Worm (Caenorhabditis elegans) whole organism, young adult: ENCODE results near the gene pha-4.

Experiments used
- B0035.1 ChIP-seq: sonication (generic microtip); optimal IDR thresholded peaks from 2 replicates; lab custom pipeline; 2016; ENCODE audit warnings: missing genetic modification characterization, mild to moderate bottlenecking, missing compliant biosample characterization, missing genotype, missing genetic modification reagents
- C06A6.2 ChIP-seq: fragments of 200-800 bp; sonication (Bioruptor generic); conservative IDR thresholded peaks from 2 replicates; pipeline ENCODE4 v1.3.6; 2022; ENCODE audit warnings: missing genetic modification characterization, missing compliant biosample characterization
- F10E7.11 ChIP-seq: sonication (generic microtip); optimal IDR thresholded peaks from 2 replicates; lab custom pipeline; 2017; ENCODE audit warnings: mild to moderate bottlenecking, missing genetic modification characterization, moderate library complexity, missing compliant biosample characterization
- F22D6.2 ChIP-seq: sonication (generic microtip); optimal IDR thresholded peaks from 2 replicates; lab custom pipeline; 2016; ENCODE audit warnings: mild to moderate bottlenecking, missing genetic modification characterization, missing compliant biosample characterization
- F37B4.10 ChIP-seq: fragments of 200-800 bp; sonication (Bioruptor generic); IDR thresholded peaks from 2 replicates; pipeline ENCODE4 v1.3.6; 2022; ENCODE audit warnings: missing genetic modification characterization, missing compliant biosample characterization
- F39B2.1 ChIP-seq: fragments of 200-800 bp; sonication (Bioruptor generic); IDR thresholded peaks from 2 replicates; pipeline ENCODE4 v1.3.6; 2022; ENCODE audit warnings: missing genetic modification reagents, missing genetic modification characterization, missing compliant biosample characterization
- F49E8.2 ChIP-seq: sonication (generic microtip); optimal IDR thresholded peaks from 3 replicates; lab custom pipeline; 2017; ENCODE audit warnings: missing genetic modification characterization, mild to moderate bottlenecking, missing compliant biosample characterization, antibody characterized with exemption, moderate library complexity; ENCODE audit not compliant: insufficient read depth
- F55B11.4 ChIP-seq: sonication (generic microtip); optimal IDR thresholded peaks from 2 replicates; lab custom pipeline; 2016; ENCODE audit warnings: missing compliant biosample characterization, missing genetic modification characterization, borderline replicate concordance; ENCODE audit not compliant: insufficient read depth
- K11D2.4 ChIP-seq: fragments of 200-800 bp; sonication (Bioruptor generic); IDR thresholded peaks from 2 replicates; pipeline ENCODE4 v1.3.6; 2022; ENCODE audit warnings: missing genetic modification reagents, missing genetic modification characterization, missing compliant biosample characterization
- K12H6.12 ChIP-seq: fragments of 200-800 bp; sonication (Bioruptor generic); optimal IDR thresholded peaks from 2 replicates; lab custom pipeline; 2018; ENCODE audit warnings: mild to moderate bottlenecking, missing genetic modification characterization, missing compliant biosample characterization
- T07F8.4 ChIP-seq: sonication (generic microtip); optimal IDR thresholded peaks from 2 replicates; lab custom pipeline; 2016; ENCODE audit warnings: mild to moderate bottlenecking, missing genetic modification characterization, moderate library complexity, missing compliant biosample characterization
- Y53G8AR.9 ChIP-seq: fragments of 200-800 bp; sonication (Bioruptor generic); conservative IDR thresholded peaks from 2 replicates; pipeline ENCODE4 v1.3.6; 2022; ENCODE audit warnings: missing genetic modification reagents, missing genetic modification characterization, missing compliant biosample characterization
- Y56A3A.18 ChIP-seq: fragments of 200-800 bp; sonication (Bioruptor generic); IDR thresholded peaks from 2 replicates; pipeline ENCODE4 v1.3.6; 2022; ENCODE audit warnings: missing genetic modification reagents, missing genetic modification characterization, missing compliant biosample characterization
- Y67H2A.10 ChIP-seq: fragments of 200-800 bp; sonication (Bioruptor generic); conservative IDR thresholded peaks from 2 replicates; pipeline ENCODE4 v1.3.6; 2022; ENCODE audit warnings: missing genetic modification reagents, missing genetic modification characterization, missing compliant biosample characterization
- Y79H2A.3 ChIP-seq: fragments of 200-800 bp; sonication (Bioruptor generic); conservative IDR thresholded peaks from 2 replicates; pipeline ENCODE4 v1.3.6; 2022; ENCODE audit warnings: missing genetic modification reagents, missing genetic modification characterization, missing compliant biosample characterization
- ZK185.1 ChIP-seq: sonication (generic microtip); optimal IDR thresholded peaks from 2 replicates; lab custom pipeline; 2016; ENCODE audit warnings: mild to moderate bottlenecking, missing genetic modification characterization, missing compliant biosample characterization; ENCODE audit not compliant: poor library complexity, severe bottlenecking
- aptf-2 ChIP-seq: fragments of 200-800 bp; sonication (Bioruptor generic); conservative IDR thresholded peaks from 2 replicates; pipeline ENCODE4 v1.3.6; 2022; ENCODE audit warnings: missing genetic modification reagents, missing genetic modification characterization, missing compliant biosample characterization
- athp-1 ChIP-seq: sonication (generic microtip); optimal IDR thresholded peaks from 2 replicates; lab custom pipeline; 2017; ENCODE audit warnings: mild to moderate bottlenecking, missing genetic modification characterization, missing compliant biosample characterization
- attf-3 ChIP-seq: fragments of 200-800 bp; sonication (Bioruptor generic); conservative IDR thresholded peaks from 2 replicates; pipeline ENCODE4 v1.3.6; 2022; ENCODE audit warnings: missing genetic modification reagents, missing genetic modification characterization, missing compliant biosample characterization
- attf-6 ChIP-seq: fragments of 200-800 bp; sonication (Bioruptor generic); IDR thresholded peaks from 2 replicates; pipeline ENCODE4 v1.3.6; 2022; ENCODE audit warnings: missing genetic modification reagents, missing genetic modification characterization, missing compliant biosample characterization
- bed-2 ChIP-seq: fragments of 200-800 bp; sonication (Bioruptor generic); IDR thresholded peaks from 2 replicates; pipeline ENCODE4 v1.3.6; 2022; ENCODE audit warnings: missing genetic modification reagents, missing genetic modification characterization, missing compliant biosample characterization
- ccch-3 ChIP-seq: fragments of 200-800 bp; sonication (Bioruptor generic); optimal IDR thresholded peaks from 2 replicates; lab custom pipeline; 2018; ENCODE audit warnings: mild to moderate bottlenecking, missing genetic modification characterization, missing compliant biosample characterization
- ceh-100 ChIP-seq: fragments of 200-800 bp; sonication (Bioruptor generic); IDR thresholded peaks from 2 replicates; pipeline ENCODE4 v1.3.6; 2022; ENCODE audit warnings: missing genetic modification reagents, missing genetic modification characterization, missing compliant biosample characterization
- ceh-79 ChIP-seq: sonication (generic microtip); optimal IDR thresholded peaks from 2 replicates; lab custom pipeline; 2017; ENCODE audit warnings: mild to moderate bottlenecking, missing genetic modification characterization, missing compliant biosample characterization
- dox-1 ChIP-seq: fragments of 200-800 bp; sonication (Bioruptor generic); IDR thresholded peaks from 2 replicates; pipeline ENCODE4 v1.3.6; 2022; ENCODE audit warnings: missing genetic modification reagents, missing genetic modification characterization, missing compliant biosample characterization
- dpff-1 ChIP-seq: sonication (generic microtip); optimal IDR thresholded peaks from 2 replicates; lab custom pipeline; 2017; ENCODE audit warnings: mild to moderate bottlenecking, missing genetic modification characterization, missing compliant biosample characterization
- fkh-3 ChIP-seq: sonication (generic microtip); optimal IDR thresholded peaks from 2 replicates; lab custom pipeline; 2016; ENCODE audit warnings: mild to moderate bottlenecking, missing genetic modification characterization, missing compliant biosample characterization
- hmg-20 ChIP-seq: fragments of 200-800 bp; sonication (Bioruptor generic); IDR thresholded peaks from 2 replicates; pipeline ENCODE4 v1.3.6; 2022; ENCODE audit warnings: missing genetic modification reagents, missing genetic modification characterization, missing compliant biosample characterization
- lag-1 ChIP-seq: fragments of 200-800 bp; sonication (Bioruptor generic); IDR thresholded peaks from 2 replicates; pipeline ENCODE4 v1.3.6; 2022; ENCODE audit warnings: missing genetic modification reagents, missing genetic modification characterization, missing compliant biosample characterization
- lin-26 ChIP-seq: fragments of 200-800 bp; sonication (Bioruptor generic); IDR thresholded peaks from 2 replicates; pipeline ENCODE4 v1.3.6; 2022; ENCODE audit warnings: missing genetic modification reagents, missing genetic modification characterization, missing compliant biosample characterization
- lin-35 ChIP-seq, 3 experiments: fragments of 150-350 bp in 2 of 3; sonication (generic microtip) in 1 of 3; optimal IDR thresholded peaks; 2 replicates each; lab custom pipeline; 2014 to 2018; ENCODE audit warnings: missing biosample characterization in 3 of 3, missing genetic modification characterization in 3 of 3, missing genetic modification reagents in 3 of 3
- lin-40 ChIP-seq: sonication (generic microtip); optimal IDR thresholded peaks from 2 replicates; lab custom pipeline; 2016; ENCODE audit warnings: missing genetic modification characterization, mild to moderate bottlenecking, missing compliant biosample characterization, missing genotype, missing genetic modification reagents
- lir-1 ChIP-seq: fragments of 200-800 bp; sonication (Bioruptor generic); conservative IDR thresholded peaks from 2 replicates; pipeline ENCODE4 v1.3.6; 2022; ENCODE audit warnings: missing genetic modification reagents, missing genetic modification characterization, missing compliant biosample characterization
- madf-3 ChIP-seq: fragments of 200-800 bp; sonication (Bioruptor generic); IDR thresholded peaks from 2 replicates; pipeline ENCODE4 v1.3.6; 2022; ENCODE audit warnings: missing genetic modification reagents, missing genetic modification characterization, missing compliant biosample characterization
- madf-6 ChIP-seq: fragments of 200-800 bp; sonication (Bioruptor generic); IDR thresholded peaks from 2 replicates; pipeline ENCODE4 v1.3.6; 2022; ENCODE audit warnings: missing genetic modification reagents, missing genetic modification characterization, missing compliant biosample characterization
- mel-28 ChIP-seq: sonication (generic microtip); optimal IDR thresholded peaks from 2 replicates; lab custom pipeline; 2016; ENCODE audit warnings: borderline replicate concordance, mild to moderate bottlenecking, missing genetic modification characterization, missing compliant biosample characterization
- mes-4 ChIP-seq: sonication (generic microtip); optimal IDR thresholded peaks from 2 replicates; lab custom pipeline; 2016; ENCODE audit warnings: missing genotype, missing genetic modification characterization, missing compliant biosample characterization
- nfya-2 ChIP-seq: fragments of 200-800 bp; sonication (Bioruptor generic); IDR thresholded peaks from 2 replicates; pipeline ENCODE4 v1.3.6; 2022; ENCODE audit warnings: missing genetic modification reagents, missing genetic modification characterization, missing compliant biosample characterization
- nhr-27 ChIP-seq: fragments of 200-800 bp; sonication (Bioruptor generic); optimal IDR thresholded peaks from 2 replicates; lab custom pipeline; 2018; ENCODE audit warnings: mild to moderate bottlenecking, missing genetic modification characterization, moderate library complexity, missing compliant biosample characterization
- nhr-80 ChIP-seq: sonication (generic microtip); optimal IDR thresholded peaks from 2 replicates; lab custom pipeline; 2016; ENCODE audit warnings: missing genetic modification characterization, missing compliant biosample characterization
- pbrm-1 ChIP-seq: fragments of 200-800 bp; sonication (Bioruptor generic); IDR thresholded peaks from 2 replicates; pipeline ENCODE4 v1.3.6; 2022; ENCODE audit warnings: missing genetic modification reagents, missing genetic modification characterization, missing compliant biosample characterization
- rcor-1 ChIP-seq: fragments of 200-800 bp; sonication (Bioruptor generic); IDR thresholded peaks from 2 replicates; pipeline ENCODE4 v1.3.6; 2022; ENCODE audit warnings: missing genetic modification reagents, missing genetic modification characterization, missing compliant biosample characterization
- somi-1 ChIP-seq: fragments of 200-800 bp; sonication (Bioruptor generic); optimal IDR thresholded peaks from 2 replicates; lab custom pipeline; 2018; ENCODE audit warnings: mild to moderate bottlenecking, missing genetic modification characterization, missing compliant biosample characterization
- sptf-2 ChIP-seq: fragments of 200-800 bp; sonication (Bioruptor generic); optimal IDR thresholded peaks from 2 replicates; lab custom pipeline; 2018; ENCODE audit warnings: mild to moderate bottlenecking, missing genetic modification characterization, missing compliant biosample characterization
- xnd-1 ChIP-seq: sonication (generic microtip); optimal IDR thresholded peaks from 2 replicates; lab custom pipeline; 2016; ENCODE audit warnings: missing genotype, missing genetic modification reagents, missing genetic modification characterization, missing compliant biosample characterization
- ztf-18 ChIP-seq: sonication (generic microtip); optimal IDR thresholded peaks from 2 replicates; lab custom pipeline; 2016; ENCODE audit warnings: missing genotype, mild to moderate bottlenecking, missing genetic modification characterization, missing compliant biosample characterization
- ztf-22 ChIP-seq: fragments of 200-800 bp; sonication (Bioruptor generic); optimal IDR thresholded peaks from 2 replicates; lab custom pipeline; 2018; ENCODE audit warnings: mild to moderate bottlenecking, missing genetic modification characterization, moderate library complexity, missing compliant biosample characterization
- ztf-25 ChIP-seq: fragments of 200-800 bp; sonication (Bioruptor generic); IDR thresholded peaks from 2 replicates; pipeline ENCODE4 v1.3.6; 2022; ENCODE audit warnings: missing genetic modification reagents, missing genetic modification characterization, missing compliant biosample characterization
- ztf-6 ChIP-seq: fragments of 200-800 bp; sonication (Bioruptor generic); IDR thresholded peaks from 2 replicates; pipeline ENCODE4 v1.3.6; 2022; ENCODE audit warnings: missing genetic modification reagents, missing genetic modification characterization, missing compliant biosample characterization

Gene pha-4

ce11 chrV:20776761-20777160, 23.9 kb downstream of the pha-4 start:
- TF ChIP-seq athp-1 (tag; lab: Kevin White, UChicago) (no peak), madf-6 (peak; percentile 31; the same call in 1 of the 2 replicates), ZK185.1 (tag; lab: Kevin White, UChicago) (no peak), xnd-1 (no peak), madf-3 (GFP tag; lab: Robert Waterston, UW) (peak; percentile 69; the same call in 1 of the 2 replicates), somi-1 (no peak), ztf-18 (no peak), sptf-2 (GFP tag; lab: Kevin White, UChicago) (no peak), F37B4.10 (GFP tag; lab: Robert Waterston, UW) (no peak), F10E7.11 (tag; lab: Kevin White, UChicago) (no peak), lin-26 (0 out of 2 replicates have a peak, but pooled peaks have one; percentile 23), B0035.1 (tag; lab: Kevin White, UChicago) (no peak), ztf-25 (GFP tag; lab: Robert Waterston, UW) (no peak), K12H6.12 (tag; lab: Kevin White, UChicago) (peak; percentile 21), F49E8.2 (tag; lab: Kevin White, UChicago) (no peak), T07F8.4 (no peak), lir-1 (no peak), dox-1 (peak; percentile 27; the same call in 1 of the 2 replicates), fkh-3 (tag; lab: Kevin White, UChicago) (no peak), F39B2.1 (GFP tag; lab: Robert Waterston, UW) (no peak), Y79H2A.3 (no peak), Y67H2A.10 (no peak), ccch-3 (GFP tag; lab: Kevin White, UChicago) (no peak), K11D2.4 (GFP tag; lab: Robert Waterston, UW) (peak; percentile 61; the same call in 1 of the 2 replicates), nhr-80 (peak; percentile 58), ztf-6 (no peak), ceh-100 (no peak), attf-6 (GFP tag; lab: Robert Waterston, UW) (no peak), C06A6.2 (GFP tag; lab: Robert Waterston, UW) (no peak), F55B11.4 (tag; lab: Kevin White, UChicago) (no peak), mel-28 (tag; lab: Kevin White, UChicago) (no peak), nfya-2 (GFP tag; lab: Robert Waterston, UW) (no peak), rcor-1 (GFP tag; lab: Robert Waterston, UW) (no peak), lag-1 (GFP tag; lab: Robert Waterston, UW) (no peak), Y56A3A.18 (GFP tag; lab: Robert Waterston, UW) (no peak), ztf-22 (peak; percentile 15), lin-40 (tag; lab: Kevin White, UChicago) (peak; percentile 58), nhr-27 (tag; lab: Kevin White, UChicago) (no peak), aptf-2 (GFP tag; lab: Robert Waterston, UW) (no peak), dpff-1 (no peak), bed-2 (GFP tag; lab: Robert Waterston, UW) (no peak), mes-4 (tag; lab: Kevin White, UChicago) (no peak), Y53G8AR.9 (GFP tag; lab: Robert Waterston, UW) (peak; percentile 70; the same call in 1 of the 2 replicates), F22D6.2 (tag; lab: Kevin White, UChicago) (no peak), hmg-20 (GFP tag; lab: Robert Waterston, UW) (no peak), lin-35 (GFP tag; optimal IDR thresholded peaks at IDR 0.05; lab: Kevin White, UChicago) (no peak), ceh-79 (tag; lab: Kevin White, UChicago) (no peak), pbrm-1 (GFP tag; lab: Robert Waterston, UW) (no peak), attf-3 (GFP tag; lab: Robert Waterston, UW) (no peak)
